Fruit fly (Drosophila melanogaster): ENCODE results near the gene chm.

The chm gene

DNA sequence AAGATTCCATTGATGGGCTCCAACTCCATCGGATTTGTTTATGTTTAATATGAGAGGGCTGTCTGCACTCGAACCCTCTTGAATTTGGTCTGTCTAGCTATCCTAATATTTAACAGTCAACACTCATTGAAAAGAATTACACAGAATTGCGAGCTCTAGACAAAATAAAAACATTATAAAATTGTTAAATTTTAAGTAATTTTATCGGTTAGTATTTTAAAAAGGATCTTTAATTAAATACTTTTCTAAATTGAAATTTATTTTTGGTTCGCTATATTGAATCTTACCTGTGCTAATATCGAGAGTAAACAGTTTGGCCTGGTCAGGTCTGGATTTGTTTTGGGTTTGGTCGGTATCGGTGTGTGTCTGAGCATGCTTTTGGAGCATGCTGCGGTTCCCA, 10.6 kb upstream of the chm start (continued):
- TF ChIP-seq ewg (GFP tag; optimal IDR thresholded peaks at IDR 0.05) (peak; percentile 8), mirr (GFP tag; optimal IDR thresholded peaks at IDR 0.05) (no peak), CG11093 (GFP tag; IDR thresholded peaks at IDR 0.05) (peak; percentile 59; the same call in 2 of the 3 replicates), dysf (GFP tag; IDR thresholded peaks at IDR 0.05) (peak; percentile 87), CG16815 (GFP tag; optimal IDR thresholded peaks at IDR 0.05) (peak; percentile 48), CG8388 (GFP tag; optimal IDR thresholded peaks at IDR 0.05) (peak; percentile 67), CG12769 (tag; optimal IDR thresholded peaks at IDR 0.05) (peak; percentile 71), CG10654 (GFP tag; optimal IDR thresholded peaks at IDR 0.05) (peak; percentile 44), CG7372 (GFP tag; IDR thresholded peaks at IDR 0.05) (peak; percentile 65; the same call in 1 of the 2 replicates), CG5953 (GFP tag; IDR thresholded peaks at IDR 0.05) (no peak), Ssrp (tag; optimal IDR thresholded peaks at IDR 0.05) (peak; percentile 54), ap (GFP tag; IDR thresholded peaks at IDR 0.05) (no peak), CG9797 (GFP tag; optimal IDR thresholded peaks at IDR 0.05) (no peak), mld (GFP tag; IDR thresholded peaks at IDR 0.05; ENCODE audit: partially characterized antibody) (no peak), CG15479 (GFP tag; optimal IDR thresholded peaks at IDR 0.05) (no peak), CG42726 (GFP tag; IDR thresholded peaks at IDR 0.05; ENCODE audit: partially characterized antibody) (no peak), esg (GFP tag; conservative IDR thresholded peaks at IDR 0.05) (peak; percentile 63), CG6689 (GFP tag; IDR thresholded peaks at IDR 0.05) (peak; percentile 78), vvl (GFP tag; IDR thresholded peaks at IDR 0.05) (peak; percentile 93), CG13894 (tag; optimal IDR thresholded peaks at IDR 0.05) (peak; percentile 73), Fer2 (tag; optimal IDR thresholded peaks at IDR 0.05) (peak; percentile 56), kah (GFP tag; optimal IDR thresholded peaks at IDR 0.05) (peak; percentile 8), CG9727 (GFP tag; optimal IDR thresholded peaks at IDR 0.05) (peak; percentile 71), grn (GFP tag; optimal IDR thresholded peaks at IDR 0.05) (no peak), chn (GFP tag; optimal IDR thresholded peaks at IDR 0.05) (peak; percentile 15), ind (GFP tag; optimal IDR thresholded peaks at IDR 0.05) (peak; percentile 71), ro (GFP tag; IDR thresholded peaks at IDR 0.05) (peak; percentile 74), CG8281 (tag; optimal IDR thresholded peaks at IDR 0.05) (peak; percentile 7), CG9932 (GFP tag; IDR thresholded peaks at IDR 0.05) (peak; percentile 92), wor (GFP tag; IDR thresholded peaks at IDR 0.05) (peak; percentile 61), CG12744 (GFP tag; optimal IDR thresholded peaks at IDR 0.05) (no peak), onecut (GFP tag; IDR thresholded peaks at IDR 0.05) (0 out of 2 replicates have a peak, but pooled peaks have one; percentile 39), sens-2 (GFP tag; IDR thresholded peaks at IDR 0.05) (peak; percentile 38; the same call in 1 of the 2 replicates), CG10462 (GFP tag; optimal IDR thresholded peaks at IDR 0.05) (no peak), wdn (GFP tag; IDR thresholded peaks at IDR 0.05) (peak; percentile 68), CG13775 (GFP tag; optimal IDR thresholded peaks at IDR 0.05) (peak; percentile 36), CG33557 (GFP tag; optimal IDR thresholded peaks at IDR 0.05) (peak; percentile 51), crp (GFP tag; optimal IDR thresholded peaks at IDR 0.05) (no peak), dati (GFP tag; IDR thresholded peaks at IDR 0.05) (peak; percentile 59), cwo (GFP tag; optimal IDR thresholded peaks at IDR 0.05) (peak; percentile 60), pb (GFP tag; optimal IDR thresholded peaks at IDR 0.05) (no peak), sr (GFP tag; IDR thresholded peaks at IDR 0.05) (no peak), CG11085 (GFP tag; IDR thresholded peaks at IDR 0.05) (no peak), vnd (GFP tag; IDR thresholded peaks at IDR 0.05; ENCODE audit: partially characterized antibody) (no peak), CG6272 (GFP tag; IDR thresholded peaks at IDR 0.05) (peak; percentile 33), Sry-β (GFP tag; optimal IDR thresholded peaks at IDR 0.05) (no peak), CG4820 (GFP tag; optimal IDR thresholded peaks at IDR 0.05) (peak; percentile 54), CG18599 (GFP tag; optimal IDR thresholded peaks at IDR 0.05) (peak; percentile 69), Max (GFP tag; optimal IDR thresholded peaks at IDR 0.05) (peak; percentile 66), Mes4 (GFP tag; optimal IDR thresholded peaks at IDR 0.05) (no peak), B-H1 (GFP tag; IDR thresholded peaks at IDR 0.05) (peak; percentile 59; the same call in 2 of the 3 replicates)

Measured in whole organism, embryonic.